Worm (Caenorhabditis elegans) whole organism, L2 larva: Measurements from ENCODE around the gene aptf-1.
A peak's percentile ranks its signal among the peaks of the same experiment; 100 is the strongest.

ENCODE experiments used
- F13H6.1 ChIP-seq: sonication (generic microtip); optimal IDR thresholded peaks from 2 replicates; lab custom pipeline; 2016; ENCODE audit warnings: missing genetic modification characterization, missing compliant biosample characterization
- Y55F3AM.14 ChIP-seq: fragments of 200-800 bp; sonication (Bioruptor generic); optimal IDR thresholded peaks from 2 replicates; lab custom pipeline; 2018; ENCODE audit warnings: mild to moderate bottlenecking, missing genetic modification characterization, missing compliant biosample characterization
- alr-1 ChIP-seq: fragments of 150-350 bp; optimal IDR thresholded peaks from 2 replicates; lab custom pipeline; 2014; ENCODE audit warnings: missing biosample characterization, missing genetic modification characterization
- aly-2 ChIP-seq: fragments of 150-350 bp; optimal IDR thresholded peaks from 2 replicates; lab custom pipeline; 2014; ENCODE audit warnings: missing biosample characterization, missing genetic modification characterization
- ama-1 ChIP-seq: fragments of 150-350 bp; optimal IDR thresholded peaks from 2 replicates; lab custom pipeline; 2018; ENCODE audit warnings: inconsistent platforms
- blmp-1 ChIP-seq: sonication (generic microtip); optimal IDR thresholded peaks from 2 replicates; lab custom pipeline; 2017; ENCODE audit warnings: missing genetic modification characterization, mild to moderate bottlenecking, missing compliant biosample characterization, antibody characterized with exemption, moderate library complexity; ENCODE audit not compliant: insufficient read depth
- ceh-16 ChIP-seq: fragments of 150-350 bp; optimal IDR thresholded peaks from 2 replicates; lab custom pipeline; 2014; ENCODE audit warnings: missing biosample characterization, missing genetic modification characterization
- ceh-82 ChIP-seq: fragments of 150-350 bp; optimal IDR thresholded peaks from 2 replicates; lab custom pipeline; 2014; ENCODE audit warnings: missing biosample characterization, missing genetic modification characterization
- crh-2 ChIP-seq: sonication (generic microtip); optimal IDR thresholded peaks from 2 replicates; lab custom pipeline; 2017; ENCODE audit warnings: missing biosample characterization, missing genetic modification characterization
- dmd-4 ChIP-seq: sonication (generic microtip); optimal IDR thresholded peaks from 2 replicates; lab custom pipeline; 2017; ENCODE audit warnings: missing biosample characterization, missing genetic modification characterization
- elt-1 ChIP-seq: fragments of 150-350 bp; optimal IDR thresholded peaks from 2 replicates; lab custom pipeline; 2014; ENCODE audit warnings: missing biosample characterization, missing genetic modification characterization
- elt-3 ChIP-seq: sonication (generic microtip); optimal IDR thresholded peaks from 2 replicates; lab custom pipeline; 2017; ENCODE audit warnings: missing biosample characterization, missing genetic modification characterization
- fos-1 ChIP-seq: fragments of 150-350 bp; optimal IDR thresholded peaks from 2 replicates; lab custom pipeline; 2014; ENCODE audit warnings: missing biosample characterization, missing genetic modification characterization
- lin-11 ChIP-seq: fragments of 150-350 bp; sonication (generic microtip); optimal IDR thresholded peaks from 2 replicates; lab custom pipeline; 2014; ENCODE audit warnings: missing biosample characterization, missing genetic modification characterization, inconsistent platforms, mixed read lengths
- lin-13 ChIP-seq: fragments of 150-350 bp; optimal IDR thresholded peaks from 2 replicates; lab custom pipeline; 2014; ENCODE audit warnings: missing biosample characterization, missing genetic modification reagents, missing genetic modification characterization
- lin-39 ChIP-seq: fragments of 150-350 bp; optimal IDR thresholded peaks from 2 replicates; lab custom pipeline; 2014; ENCODE audit warnings: missing biosample characterization, missing genetic modification reagents, missing genetic modification characterization
- lsy-2 ChIP-seq, 2 experiments: fragments of 150-350 bp in 1 of 2; sonication (generic microtip) in 1 of 2; optimal IDR thresholded peaks; 2 replicates each; lab custom pipeline; 2014 to 2017; ENCODE audit warnings: missing biosample characterization in 2 of 2, missing genetic modification characterization in 2 of 2
- mbf-1 ChIP-seq: sonication (generic microtip); optimal IDR thresholded peaks from 2 replicates; lab custom pipeline; 2017; ENCODE audit warnings: missing biosample characterization, missing genetic modification characterization
- nhr-10 ChIP-seq: sonication (generic microtip); optimal IDR thresholded peaks from 2 replicates; lab custom pipeline; 2017; ENCODE audit warnings: missing biosample characterization, missing genetic modification characterization
- nhr-11 ChIP-seq: fragments of 150-350 bp; optimal IDR thresholded peaks from 2 replicates; lab custom pipeline; 2014; ENCODE audit warnings: missing biosample characterization, missing genetic modification characterization
- nhr-21 ChIP-seq: fragments of 150-350 bp; optimal IDR thresholded peaks from 2 replicates; lab custom pipeline; 2014; ENCODE audit warnings: missing biosample characterization, missing genetic modification characterization
- nhr-23 ChIP-seq: fragments of 150-350 bp; optimal IDR thresholded peaks from 2 replicates; lab custom pipeline; 2014; ENCODE audit warnings: missing biosample characterization, missing genetic modification reagents, missing genetic modification characterization
- nhr-25 ChIP-seq: fragments of 150-350 bp; sonication (generic microtip); optimal IDR thresholded peaks from 3 replicates; lab custom pipeline; 2014; ENCODE audit warnings: missing biosample characterization, missing genetic modification characterization
- nhr-6 ChIP-seq: fragments of 150-350 bp; optimal IDR thresholded peaks from 2 replicates; lab custom pipeline; 2014; ENCODE audit warnings: missing biosample characterization, missing genetic modification characterization
- nhr-77 ChIP-seq: fragments of 150-350 bp; optimal IDR thresholded peaks from 2 replicates; lab custom pipeline; 2014; ENCODE audit warnings: missing biosample characterization, missing genetic modification characterization
- peb-1 ChIP-seq: fragments of 150-350 bp; optimal IDR thresholded peaks from 2 replicates; lab custom pipeline; 2014; ENCODE audit warnings: missing biosample characterization, missing genetic modification characterization
- sem-4 ChIP-seq: fragments of 150-350 bp; optimal IDR thresholded peaks from 2 replicates; lab custom pipeline; 2014; ENCODE audit warnings: missing biosample characterization, missing genetic modification reagents, missing genetic modification characterization
- skn-1 ChIP-seq: sonication (generic microtip); optimal IDR thresholded peaks from 2 replicates; lab custom pipeline; 2017; ENCODE audit warnings: missing biosample characterization, missing genetic modification characterization
- sma-3 ChIP-seq: sonication (generic microtip); optimal IDR thresholded peaks from 2 replicates; lab custom pipeline; 2016; ENCODE audit warnings: missing genetic modification reagents, missing genetic modification characterization, missing compliant biosample characterization
- unc-55 ChIP-seq: fragments of 150-350 bp; sonication (generic microtip); optimal IDR thresholded peaks from 3 replicates; lab custom pipeline; 2014; ENCODE audit warnings: missing biosample characterization, missing genetic modification reagents, missing genetic modification characterization
- unc-62 ChIP-seq: fragments of 150-350 bp; optimal IDR thresholded peaks from 2 replicates; lab custom pipeline; 2014; ENCODE audit warnings: missing biosample characterization, missing genetic modification reagents, missing genetic modification characterization
- ztf-1 ChIP-seq: fragments of 200-800 bp; sonication (Bioruptor generic); conservative IDR thresholded peaks from 2 replicates; pipeline ENCODE4 v1.3.6; 2022; ENCODE audit warnings: missing genetic modification characterization, missing compliant biosample characterization

Gene aptf-1

ce11 chrII:6417999-6418398, 36.8 kb upstream of the aptf-1 start:
- TF ChIP-seq nhr-21 (tag; lab: Kevin White, UChicago) (no peak), nhr-23 (tag; lab: Kevin White, UChicago) (no peak), lin-13 (GFP tag; lab: Kevin White, UChicago) (no peak), ztf-1 (no peak), Y55F3AM.14 (GFP tag; lab: Kevin White, UChicago) (no peak), nhr-6 (no peak), F13H6.1 (tag; lab: Kevin White, UChicago) (no peak), nhr-77 (tag; lab: Kevin White, UChicago) (no peak), lin-11 (no peak), crh-2 (no peak), nhr-10 (no peak), ceh-16 (no peak), unc-55 (GFP tag; lab: Kevin White, UChicago) (no peak), ama-1 (lab: Kevin White, UChicago) (no peak), alr-1 (no peak), unc-62 (no peak), elt-1 (tag; lab: Kevin White, UChicago) (no peak), skn-1 (tag; lab: Kevin White, UChicago) (no peak), elt-3 (tag; lab: Kevin White, UChicago) (no peak)

DNA sequence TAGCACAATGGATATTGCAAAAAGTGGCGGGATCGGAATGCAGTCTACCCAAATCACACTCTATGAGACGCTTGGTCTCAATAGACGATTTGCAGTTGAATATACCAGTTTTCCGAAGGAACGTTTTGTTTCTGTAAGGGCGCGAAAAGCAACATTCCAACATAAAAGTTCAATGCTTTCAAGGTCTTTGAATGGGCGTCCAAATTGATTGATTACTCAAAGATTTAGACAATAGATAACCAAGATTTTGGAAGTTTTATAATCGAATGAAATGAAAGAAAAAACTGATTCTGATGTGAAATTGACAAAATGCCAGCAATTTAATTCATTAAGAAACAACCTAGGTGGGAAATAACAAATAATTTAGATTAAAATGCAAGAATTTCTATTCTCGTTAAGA, 35.6 kb upstream of the aptf-1 start:
- TF ChIP-seq sma-3 (GFP tag; lab: Kevin White, UChicago) = no peak
- TF ChIP-seq nhr-25 (tag; lab: Kevin White, UChicago) = peak; percentile 33
- TF ChIP-seq alr-1 = no peak
- no peak for TF ChIP-seq ceh-82 (tag; lab: Kevin White, UChicago)
- TF ChIP-seq blmp-1 (tag; lab: Kevin White, UChicago) = peak; percentile 1
- TF ChIP-seq ceh-16 = peak; percentile 80

ce11 chrII:6422812-6423211, 32.0 kb upstream of the aptf-1 start, which contains the start of gene K03H9.3:
Gene K03H9.3, plus strand, starts transcription at chrII:6423112.
- no peak for TF ChIP-seq lin-39
- TF ChIP-seq lsy-2 (tag; optimal IDR thresholded peaks at IDR 0.05; lab: Kevin White, UChicago) = no peak
- no peak for TF ChIP-seq nhr-23 (tag; lab: Kevin White, UChicago)
- TF ChIP-seq dmd-4 = no peak

DNA sequence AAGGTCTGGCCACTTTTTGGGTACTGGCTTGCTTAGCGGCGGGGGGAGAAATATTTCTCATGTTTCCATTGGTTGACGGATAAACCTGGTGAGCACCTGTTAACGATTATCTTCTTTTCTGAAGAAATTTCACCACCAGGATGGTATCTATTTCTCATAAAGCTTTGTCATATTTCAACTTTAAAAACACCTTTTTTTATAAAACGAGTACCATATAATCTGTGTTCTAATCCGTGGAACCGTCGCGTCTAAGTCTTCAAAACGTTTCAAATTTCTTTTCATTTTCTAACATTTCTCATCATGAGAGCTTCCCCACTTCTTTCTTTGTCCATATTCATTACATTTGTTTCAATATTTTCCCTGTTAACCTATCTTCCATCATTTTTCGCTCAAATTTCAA, 28.8 kb upstream of the aptf-1 start, which contains the start of gene col-75:
Gene col-75, plus strand, starts transcription at position 301 of the 400 bp plus-strand sequence.
- no peak for TF ChIP-seq alr-1
- TF ChIP-seq fos-1 (tag; lab: Kevin White, UChicago) = no peak
- no peak for TF ChIP-seq sma-3 (GFP tag; lab: Kevin White, UChicago)
- no peak for TF ChIP-seq unc-55 (GFP tag; lab: Kevin White, UChicago)
- TF ChIP-seq nhr-11 (tag; lab: Kevin White, UChicago) = no peak

DNA sequence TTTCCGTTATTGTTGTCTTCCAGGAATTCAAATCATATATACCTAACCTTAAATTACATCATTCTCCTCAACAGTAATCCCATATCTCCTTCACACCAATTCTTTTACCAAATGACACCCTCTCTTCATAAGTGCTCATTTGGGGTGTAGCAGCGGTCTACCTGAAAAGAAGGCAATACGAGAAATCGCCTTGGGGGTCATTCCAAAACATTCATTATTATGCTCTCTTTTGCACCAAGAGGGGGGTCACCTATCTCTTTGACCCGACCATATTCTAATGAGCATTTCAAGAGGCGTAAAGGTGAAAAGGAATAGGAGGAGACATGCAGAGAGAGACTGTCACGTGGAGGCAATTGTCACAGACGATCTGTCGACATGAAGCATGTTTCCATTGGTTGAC, 17.9 kb upstream of the aptf-1 start:
- TF ChIP-seq elt-3 (tag; lab: Kevin White, UChicago) = no peak
- no peak for TF ChIP-seq nhr-6
- no peak for TF ChIP-seq peb-1
- TF ChIP-seq, all 48 proteins: peak for 0

- TF ChIP-seq mbf-1 (tag; lab: Kevin White, UChicago) (no peak), elt-3 (tag; lab: Kevin White, UChicago) (no peak), nhr-11 (tag; lab: Kevin White, UChicago) (no peak), sem-4 (tag; lab: Kevin White, UChicago) (no peak), aly-2 (tag; lab: Kevin White, UChicago) (no peak), unc-55 (GFP tag; lab: Kevin White, UChicago) (no peak), nhr-77 (tag; lab: Kevin White, UChicago) (no peak), F13H6.1 (tag; lab: Kevin White, UChicago) (no peak), dmd-4 (no peak), nhr-10 (no peak), nhr-6 (no peak), skn-1 (tag; lab: Kevin White, UChicago) (no peak), Y55F3AM.14 (GFP tag; lab: Kevin White, UChicago) (no peak), nhr-25 (tag; lab: Kevin White, UChicago) (no peak), lin-13 (GFP tag; lab: Kevin White, UChicago) (no peak), crh-2 (no peak)
Observed at ce11 chrII:6441128-6441527, 13.6 kb upstream of the aptf-1 start, which contains the start of gene cutl-16. Gene cutl-16, plus strand, starts transcription at chrII:6441428.
